Fruit fly (Drosophila melanogaster): ENCODE measurements around the gene CG6793.

CG6793 gene

dm6 chr3L:12078551-12079318 is 36.5 kb downstream of the CG6793 start (continued):
- no peak for TF ChIP-seq Ptx1 (GFP tag; IDR thresholded peaks at IDR 0.05)
- peak; percentile 41 for TF ChIP-seq Sox100B (GFP tag; optimal IDR thresholded peaks at IDR 0.05)
- TF ChIP-seq CrebB (tag; optimal IDR thresholded peaks at IDR 0.05), result peak; percentile 10
- no peak for TF ChIP-seq NK7.1 (GFP tag; optimal IDR thresholded peaks at IDR 0.05)
- TF ChIP-seq Vsx1 (GFP tag; optimal IDR thresholded peaks at IDR 0.05), result peak; percentile 72
- no peak for TF ChIP-seq CG30403 (GFP tag; optimal IDR thresholded peaks at IDR 0.05)
- TF ChIP-seq CG10209 (GFP tag; optimal IDR thresholded peaks at IDR 0.05), result peak; percentile 32
- peak; percentile 6 for TF ChIP-seq CG17359 (tag; optimal IDR thresholded peaks at IDR 0.05)
- peak; percentile 27 for TF ChIP-seq CTCF (GFP tag; optimal IDR thresholded peaks at IDR 0.05)
- TF ChIP-seq fu2 (GFP tag; optimal IDR thresholded peaks at IDR 0.05), result no peak
- peak; percentile 10 for TF ChIP-seq salm (tag; optimal IDR thresholded peaks at IDR 0.05)
- no peak for TF ChIP-seq Ets97D (GFP tag; optimal IDR thresholded peaks at IDR 0.05)
- TF ChIP-seq CG12236 (GFP tag; optimal IDR thresholded peaks at IDR 0.05), result no peak
- TF ChIP-seq CG12104 (GFP tag; optimal IDR thresholded peaks at IDR 0.05), result peak; percentile 2
- no peak for TF ChIP-seq btn (GFP tag; optimal IDR thresholded peaks at IDR 0.05)
- TF ChIP-seq D (optimal IDR thresholded peaks at IDR 0.05), result no peak
- TF ChIP-seq D (GFP tag; optimal IDR thresholded peaks at IDR 0.05), result peak; percentile 27
- peak; percentile 4 for TF ChIP-seq CG1529 (GFP tag; optimal IDR thresholded peaks at IDR 0.05)
- TF ChIP-seq CG11504 (tag; optimal IDR thresholded peaks at IDR 0.05), result peak; percentile 16
- TF ChIP-seq Side (GFP tag; optimal IDR thresholded peaks at IDR 0.05), result peak; percentile 31
- peak; percentile 39 for TF ChIP-seq grn (GFP tag; optimal IDR thresholded peaks at IDR 0.05)
- no peak for TF ChIP-seq peb (GFP tag; IDR thresholded peaks at IDR 0.05)
- TF ChIP-seq stwl (tag; optimal IDR thresholded peaks at IDR 0.05), result no peak
- TF ChIP-seq cas (GFP tag; IDR thresholded peaks at IDR 0.05), result no peak
- peak; percentile 68 for TF ChIP-seq CG10543 (GFP tag; optimal IDR thresholded peaks at IDR 0.05)
- peak; percentile 24 for TF ChIP-seq exex (tag; optimal IDR thresholded peaks at IDR 0.05)

dm6 chr3L:12079319-12079933 is 37.2 kb downstream of the CG6793 start:
- TF ChIP-seq Antp (GFP tag; optimal IDR thresholded peaks at IDR 0.05) (no peak), oc (tag; optimal IDR thresholded peaks at IDR 0.05) (no peak), kni (GFP tag; optimal IDR thresholded peaks at IDR 0.05) (peak; percentile 44), CG13894 (tag; optimal IDR thresholded peaks at IDR 0.05) (no peak), Neu2 (GFP tag; optimal IDR thresholded peaks at IDR 0.05; ENCODE audit: borderline replicate concordance) (no peak), CG3407 (GFP tag; optimal IDR thresholded peaks at IDR 0.05) (no peak), CG5245 (GFP tag; optimal IDR thresholded peaks at IDR 0.05) (no peak), gsb-n (tag; optimal IDR thresholded peaks at IDR 0.05) (no peak), az2 (GFP tag; optimal IDR thresholded peaks at IDR 0.05) (no peak), CG10543 (GFP tag; optimal IDR thresholded peaks at IDR 0.05) (peak; percentile 7), Awh (GFP tag; IDR thresholded peaks at IDR 0.05) (no peak), dmrt11E (tag; optimal IDR thresholded peaks at IDR 0.05) (no peak), Fer3 (tag; optimal IDR thresholded peaks at IDR 0.05) (no peak), HLH54F (GFP tag; optimal IDR thresholded peaks at IDR 0.05) (no peak), yki (optimal IDR thresholded peaks at IDR 0.05) (no peak), ab (GFP tag; optimal IDR thresholded peaks at IDR 0.05) (no peak), CG43689 (GFP tag; IDR thresholded peaks at IDR 0.05) (no peak), croc (GFP tag; conservative IDR thresholded peaks at IDR 0.05) (no peak), phol (tag; optimal IDR thresholded peaks at IDR 0.05) (no peak), CG7745 (tag; optimal IDR thresholded peaks at IDR 0.05) (no peak), grn (GFP tag; optimal IDR thresholded peaks at IDR 0.05) (peak; percentile 47), Elba2 (GFP tag; optimal IDR thresholded peaks at IDR 0.05) (no peak), cwo (GFP tag; optimal IDR thresholded peaks at IDR 0.05) (no peak), CG34422 (GFP tag; IDR thresholded peaks at IDR 0.05) (no peak), E2f1 (GFP tag; IDR thresholded peaks at IDR 0.05) (no peak), CG14050 (GFP tag; IDR thresholded peaks at IDR 0.05) (no peak), Hand (GFP tag; optimal IDR thresholded peaks at IDR 0.05) (no peak)
